Worm (Caenorhabditis elegans): ENCODE measurements around the gene memb-1.

DNA sequence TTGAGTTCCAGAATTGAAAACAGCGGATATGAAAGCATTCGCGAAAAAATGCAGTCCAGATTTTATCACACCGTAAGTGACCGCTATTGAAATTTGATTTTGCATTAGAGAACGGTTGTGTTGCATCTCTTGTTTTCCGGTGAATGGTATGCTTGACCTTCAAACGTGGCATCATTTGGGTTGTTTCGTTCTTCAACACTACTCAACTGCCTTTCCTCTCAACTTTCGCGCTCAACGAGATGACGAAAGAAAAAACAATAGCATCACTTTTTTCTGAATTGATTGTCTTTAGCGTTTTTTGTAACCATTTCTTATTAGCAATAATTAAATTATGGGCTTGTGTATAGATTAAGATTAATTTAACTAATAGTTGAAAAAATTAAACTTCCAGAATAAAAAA, 38.9 kb downstream of the memb-1 start:
- no peak for TF ChIP-seq nhr-76 (tag; optimal IDR thresholded peaks at IDR 0.05)
- no peak for TF ChIP-seq snpc-4 (tag; optimal IDR thresholded peaks at IDR 0.05)
- no peak for TF ChIP-seq unc-62 (GFP tag; optimal IDR thresholded peaks at IDR 0.05)
- no peak for TF ChIP-seq ztf-11 (tag; optimal IDR thresholded peaks at IDR 0.05)
- no peak for TF ChIP-seq tbx-8 (GFP tag; optimal IDR thresholded peaks at IDR 0.05)
- TF ChIP-seq unc-39 (tag; optimal IDR thresholded peaks at IDR 0.05), result no peak
- TF ChIP-seq blmp-1 (tag; optimal IDR thresholded peaks at IDR 0.05), result no peak
- TF ChIP-seq pha-4 (tag; optimal IDR thresholded peaks at IDR 0.05), result no peak
- no peak for TF ChIP-seq nhr-237 (tag; optimal IDR thresholded peaks at IDR 0.05)
- TF ChIP-seq drap-1 (GFP tag; optimal IDR thresholded peaks at IDR 0.05), result no peak
- TF ChIP-seq zip-8 (tag; optimal IDR thresholded peaks at IDR 0.05), result no peak
- TF ChIP-seq lin-13 (tag; optimal IDR thresholded peaks at IDR 0.05), result no peak
- TF ChIP-seq nhr-28 (tag; optimal IDR thresholded peaks at IDR 0.05), result no peak
